Fruit fly (Drosophila melanogaster): ENCODE data around the gene Reph.

Gene Reph

DNA sequence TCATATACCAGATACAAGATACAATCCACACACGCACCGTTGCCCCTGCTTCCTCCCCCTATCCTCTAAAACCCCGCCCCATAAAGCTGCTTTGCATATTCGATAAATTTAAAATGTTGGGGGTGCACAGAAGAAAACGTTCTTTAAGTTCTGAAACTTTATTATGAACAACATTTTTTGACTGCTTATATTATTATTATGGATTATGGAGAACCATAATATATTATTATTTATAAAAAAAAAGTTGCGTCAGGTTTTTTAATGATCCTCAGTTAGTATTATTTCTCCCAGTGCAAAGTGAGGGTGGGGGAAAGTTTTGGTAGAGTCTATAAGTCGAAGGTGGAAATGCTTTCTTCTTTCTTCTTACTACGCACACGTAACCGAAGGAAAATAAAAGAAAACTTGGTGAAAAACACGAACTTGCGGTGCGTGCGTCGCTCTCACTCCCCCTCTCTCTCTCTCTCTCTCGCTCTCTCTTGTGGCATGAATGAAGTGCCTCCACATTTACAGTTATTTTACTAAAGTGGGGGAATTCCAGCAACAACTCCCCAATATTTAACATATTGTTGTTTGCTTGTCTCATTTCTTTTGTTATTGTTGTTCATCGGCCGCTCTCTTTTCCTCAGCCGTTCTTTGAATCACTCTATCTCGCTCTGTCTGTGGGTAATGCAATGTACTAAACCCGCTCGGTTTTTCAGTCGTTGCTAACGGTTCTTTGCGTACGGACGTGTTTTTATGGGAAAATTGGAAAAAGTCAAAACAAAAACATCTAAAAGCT lies 13.9 kb upstream of the Reph start:
- TF ChIP-seq psq (optimal IDR thresholded peaks at IDR 0.05) (no peak), h (optimal IDR thresholded peaks at IDR 0.05) (no peak), insv (optimal IDR thresholded peaks at IDR 0.05) (no peak), ttk (optimal IDR thresholded peaks at IDR 0.05) (no peak), Myc (optimal IDR thresholded peaks at IDR 0.05) (no peak), Sin3A (optimal IDR thresholded peaks at IDR 0.05) (no peak)

dm6 chr2L:3791629-3792028 lies 11.7 kb upstream of the Reph start:
- TF ChIP-seq ttk (optimal IDR thresholded peaks at IDR 0.05), result no peak
- TF ChIP-seq Sin3A (optimal IDR thresholded peaks at IDR 0.05), result no peak
- TF ChIP-seq Myc (optimal IDR thresholded peaks at IDR 0.05), result no peak
- no peak for TF ChIP-seq h (optimal IDR thresholded peaks at IDR 0.05)
- no peak for TF ChIP-seq psq (optimal IDR thresholded peaks at IDR 0.05)

- no peak for TF ChIP-seq psq (optimal IDR thresholded peaks at IDR 0.05)
- TF ChIP-seq h (optimal IDR thresholded peaks at IDR 0.05), result no peak
- no peak for TF ChIP-seq Myc (optimal IDR thresholded peaks at IDR 0.05)
- no peak for TF ChIP-seq insv (optimal IDR thresholded peaks at IDR 0.05)
- no peak for TF ChIP-seq ttk (optimal IDR thresholded peaks at IDR 0.05)
- TF ChIP-seq Sin3A (optimal IDR thresholded peaks at IDR 0.05), result no peak
These were observed 408 bp upstream of the Reph start for dm6 chr2L:3802818-3803456.

dm6 chr2L:3804641-3805273 lies 1.4 kb downstream of the Reph start:
- TF ChIP-seq ttk (optimal IDR thresholded peaks at IDR 0.05) (no peak), h (optimal IDR thresholded peaks at IDR 0.05) (no peak)

- no peak for TF ChIP-seq psq (optimal IDR thresholded peaks at IDR 0.05)
- TF ChIP-seq Sin3A (optimal IDR thresholded peaks at IDR 0.05), result no peak
- TF ChIP-seq h (optimal IDR thresholded peaks at IDR 0.05), result no peak
- TF ChIP-seq Myc (optimal IDR thresholded peaks at IDR 0.05), result no peak
- TF ChIP-seq ttk (optimal IDR thresholded peaks at IDR 0.05), result no peak
- no peak for TF ChIP-seq insv (optimal IDR thresholded peaks at IDR 0.05)
These were observed 2.2 kb downstream of the Reph start for dm6 chr2L:3805274-3806196.

DNA sequence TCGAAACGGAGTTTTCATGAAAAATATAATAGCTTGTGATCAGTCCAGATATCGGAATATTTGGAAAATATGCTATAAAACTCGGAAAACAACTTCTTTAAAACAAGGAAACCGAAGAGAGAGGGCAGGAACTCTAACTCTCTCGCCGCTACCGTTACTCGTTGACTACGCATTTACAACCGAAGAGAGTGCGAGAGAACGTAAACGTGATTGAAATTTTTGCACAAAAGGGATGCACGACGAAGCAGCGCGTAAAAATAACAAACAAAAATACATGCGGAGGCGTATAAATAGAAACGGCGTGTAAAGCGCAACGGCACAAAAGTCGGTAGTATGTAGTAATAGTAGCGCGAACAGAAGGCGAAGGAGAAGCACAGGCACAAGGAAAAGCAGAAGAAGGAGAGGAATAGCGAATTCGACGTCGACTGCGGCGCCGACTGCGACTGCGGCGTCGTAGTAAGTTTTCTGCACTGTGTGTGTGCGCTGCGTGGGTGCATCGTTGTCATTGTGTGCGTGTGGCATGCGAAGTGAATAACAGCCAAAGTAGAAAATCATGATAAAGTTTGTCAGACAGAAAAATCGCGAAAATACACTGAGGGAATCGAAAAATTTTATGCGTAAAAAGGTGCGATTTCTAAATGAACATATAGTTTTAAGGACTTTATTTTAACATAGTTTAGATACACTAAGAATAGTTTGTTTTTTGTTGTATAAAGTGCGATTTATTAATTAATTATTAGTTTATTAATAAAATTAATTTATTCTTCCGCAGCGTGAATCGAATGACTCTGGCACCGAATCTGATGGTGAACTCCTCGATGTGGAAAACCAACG lies 3.1 kb downstream of the Reph start:
- TF ChIP-seq Myc (optimal IDR thresholded peaks at IDR 0.05), result no peak
- TF ChIP-seq ttk (optimal IDR thresholded peaks at IDR 0.05), result no peak
- no peak for TF ChIP-seq h (optimal IDR thresholded peaks at IDR 0.05)
- TF ChIP-seq Sin3A (optimal IDR thresholded peaks at IDR 0.05), result no peak
- no peak for TF ChIP-seq insv (optimal IDR thresholded peaks at IDR 0.05)
- TF ChIP-seq psq (optimal IDR thresholded peaks at IDR 0.05), result no peak

- TF ChIP-seq Sin3A (optimal IDR thresholded peaks at IDR 0.05), result no peak
- no peak for TF ChIP-seq Myc (optimal IDR thresholded peaks at IDR 0.05)
- no peak for TF ChIP-seq ttk (optimal IDR thresholded peaks at IDR 0.05)
- no peak for TF ChIP-seq insv (optimal IDR thresholded peaks at IDR 0.05)
- TF ChIP-seq psq (optimal IDR thresholded peaks at IDR 0.05), result no peak
These were observed 10.0 kb downstream of the Reph start, which contains the start of gene CG3407 for dm6 chr2L:3813255-3813875. Gene CG3407, minus strand, starts transcription at chr2L:3813410.

dm6 chr2L:3814163-3814562 lies 10.8 kb downstream of the Reph start:
- no peak for TF ChIP-seq psq (optimal IDR thresholded peaks at IDR 0.05)
- TF ChIP-seq insv (optimal IDR thresholded peaks at IDR 0.05), result no peak
- no peak for TF ChIP-seq Myc (optimal IDR thresholded peaks at IDR 0.05)
- TF ChIP-seq ttk (optimal IDR thresholded peaks at IDR 0.05), result no peak
- no peak for TF ChIP-seq Sin3A (optimal IDR thresholded peaks at IDR 0.05)
- no peak for TF ChIP-seq h (optimal IDR thresholded peaks at IDR 0.05)

DNA sequence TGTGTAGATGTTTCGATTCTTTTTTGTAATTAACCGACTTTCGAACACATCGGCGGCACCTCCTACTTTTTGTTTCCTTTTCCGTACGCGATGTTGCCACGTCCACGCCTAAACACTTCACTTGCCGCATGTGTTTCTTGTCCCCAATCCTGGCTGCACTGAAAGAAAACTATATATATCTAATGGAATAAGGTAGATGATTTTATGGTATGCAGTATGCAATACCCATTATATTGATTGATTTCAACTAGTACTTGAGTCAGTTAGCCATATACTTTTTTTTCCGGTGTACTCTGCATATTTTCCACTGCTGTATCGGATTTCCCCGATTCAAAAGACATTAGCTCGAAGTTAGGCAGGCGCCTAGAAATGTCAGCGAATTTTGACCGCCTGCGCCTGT lies 15.6 kb downstream of the Reph start:
- TF ChIP-seq h (optimal IDR thresholded peaks at IDR 0.05) (no peak), Sin3A (optimal IDR thresholded peaks at IDR 0.05) (no peak), psq (optimal IDR thresholded peaks at IDR 0.05) (no peak), Myc (optimal IDR thresholded peaks at IDR 0.05) (no peak), ttk (optimal IDR thresholded peaks at IDR 0.05) (no peak), insv (optimal IDR thresholded peaks at IDR 0.05) (no peak)

DNA sequence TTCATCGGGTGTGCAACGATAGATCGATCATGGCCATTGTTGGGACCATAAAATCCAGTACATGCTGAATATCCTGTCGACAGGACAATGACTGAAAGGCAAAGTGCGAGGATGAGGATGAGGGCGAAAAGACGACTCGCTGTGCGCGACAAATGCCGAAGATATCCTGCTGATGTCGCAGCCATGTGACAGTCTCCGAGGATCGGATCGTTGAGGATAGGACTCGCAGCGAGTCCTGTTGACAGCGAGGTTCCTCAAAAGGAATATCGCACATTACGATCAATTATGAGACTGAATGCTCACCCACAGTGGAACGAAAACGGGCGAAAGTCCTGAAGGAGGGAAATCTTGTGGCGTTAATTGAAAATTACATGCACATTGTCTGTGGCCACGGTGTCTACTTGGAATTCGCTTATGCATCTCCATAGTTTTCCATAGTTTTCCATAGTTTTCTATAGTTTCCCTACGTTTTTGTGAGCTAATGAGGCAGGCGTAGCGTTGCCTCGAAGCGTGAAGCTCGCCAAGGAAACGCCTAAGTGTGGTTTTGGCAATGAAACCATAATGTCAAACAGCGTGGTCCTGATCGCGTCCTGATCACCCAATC lies 19.2 kb downstream of the Reph start:
- TF ChIP-seq insv (optimal IDR thresholded peaks at IDR 0.05), result no peak
- TF ChIP-seq Sin3A (optimal IDR thresholded peaks at IDR 0.05), result no peak
- no peak for TF ChIP-seq ttk (optimal IDR thresholded peaks at IDR 0.05)
- no peak for TF ChIP-seq h (optimal IDR thresholded peaks at IDR 0.05)
- no peak for TF ChIP-seq Myc (optimal IDR thresholded peaks at IDR 0.05)
- no peak for TF ChIP-seq psq (optimal IDR thresholded peaks at IDR 0.05)
